Worm (Caenorhabditis elegans): Measurements from ENCODE around the gene ZK899.5.
"Not testable (repeated sequence)": the region's sequence is repeated elsewhere in the genome, so short reads cannot be mapped to it uniquely, and the experiment has no call there.

Gene ZK899.5

DNA sequence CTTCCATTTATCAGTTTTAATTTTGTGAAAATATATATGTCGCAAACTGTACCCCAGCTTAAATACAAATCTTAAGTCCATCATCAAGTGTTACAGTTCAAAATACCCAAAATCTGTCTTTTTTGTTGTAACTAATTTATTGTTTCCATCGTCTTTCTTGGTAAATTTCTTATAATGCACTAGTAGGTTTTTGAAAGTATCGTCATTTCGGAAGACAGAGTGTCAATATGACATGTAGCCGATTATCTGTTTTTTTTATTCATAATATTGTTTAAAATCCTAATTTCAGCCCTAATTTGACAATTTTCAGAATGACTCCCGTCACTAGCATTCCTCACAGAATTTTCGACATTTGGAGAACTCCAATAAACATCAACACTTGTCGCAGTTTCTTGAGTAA lies 2.3 kb upstream of the ZK899.5 start, which contains the start of gene ZK899.6:
Gene ZK899.6 (plus strand): TSS at position 301 of the 400 bp plus-strand sequence.
- TF ChIP-seq scrt-1 (GFP tag; IDR thresholded peaks at IDR 0.05); tbx-11 (GFP tag; IDR thresholded peaks at IDR 0.05); tra-4 (tag; optimal IDR thresholded peaks at IDR 0.05): not testable (repeated sequence)

DNA sequence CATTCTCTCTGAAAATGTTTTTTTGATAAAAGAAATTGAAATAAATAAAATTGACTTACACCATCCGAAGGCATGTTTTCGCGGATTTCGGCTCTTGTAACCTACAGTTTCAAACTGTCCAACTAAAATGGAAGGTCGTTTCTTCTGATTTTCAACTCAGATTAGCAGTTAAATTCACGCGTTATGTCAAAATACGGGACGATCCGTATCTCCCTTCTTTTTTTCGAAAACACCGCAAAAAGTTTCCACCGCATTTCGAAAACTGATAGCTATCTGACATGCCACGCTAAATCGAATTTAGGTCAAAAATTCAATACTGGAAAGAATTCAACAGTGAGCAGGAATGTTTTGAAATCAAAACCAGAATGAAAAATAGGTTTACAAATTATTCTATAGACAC lies 2.6 kb downstream of the ZK899.5 start, which contains the start of gene tba-8:
Gene tba-8 (minus strand): TSS at position 207 of the 400 bp plus-strand sequence.
- TF ChIP-seq tbx-11 (GFP tag; IDR thresholded peaks at IDR 0.05) (no peak), flt-1 (GFP tag; IDR thresholded peaks at IDR 0.05) (no peak), hmbx-1 (tag; optimal IDR thresholded peaks at IDR 0.05) (no peak), sea-1 (GFP tag; conservative IDR thresholded peaks at IDR 0.05) (no peak), hnd-1 (tag; optimal IDR thresholded peaks at IDR 0.05) (no peak), hmg-4 (GFP tag; optimal IDR thresholded peaks at IDR 0.05) (no peak), ceh-13 (GFP tag; optimal IDR thresholded peaks at IDR 0.05) (no peak), pes-1 (GFP tag; IDR thresholded peaks at IDR 0.05) (no peak), F13C5.2 (tag; optimal IDR thresholded peaks at IDR 0.05) (no peak), B0310.2 (tag; optimal IDR thresholded peaks at IDR 0.05) (no peak), ets-7 (tag; optimal IDR thresholded peaks at IDR 0.05) (no peak), tbx-37 (GFP tag; conservative IDR thresholded peaks at IDR 0.05) (no peak), scrt-1 (GFP tag; IDR thresholded peaks at IDR 0.05) (no peak)

DNA sequence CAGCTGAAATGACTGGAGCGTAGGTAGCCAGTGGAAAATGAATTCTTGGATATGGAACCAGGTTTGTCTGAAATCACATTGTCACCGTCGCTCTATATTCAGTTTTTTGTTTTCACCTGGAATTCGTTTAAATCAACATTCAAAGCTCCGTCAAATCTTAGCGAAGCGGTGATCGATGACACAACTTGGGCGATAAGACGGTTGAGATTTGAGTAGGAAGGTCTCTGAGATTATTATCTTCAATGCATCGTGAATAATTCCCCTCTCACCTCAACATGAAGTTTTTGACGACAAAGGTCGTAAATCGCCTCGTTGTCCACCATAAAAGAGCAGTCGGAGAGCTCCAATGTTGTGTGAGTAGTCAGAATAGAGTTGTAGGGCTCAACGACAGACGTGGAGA lies 4.2 kb downstream of the ZK899.5 start:
- TF ChIP-seq sea-1 (GFP tag; conservative IDR thresholded peaks at IDR 0.05) (no peak), B0310.2 (tag; optimal IDR thresholded peaks at IDR 0.05) (no peak), tbx-11 (GFP tag; IDR thresholded peaks at IDR 0.05) (no peak), hmbx-1 (tag; optimal IDR thresholded peaks at IDR 0.05) (no peak), ceh-36 (tag; optimal IDR thresholded peaks at IDR 0.05) (no peak), scrt-1 (GFP tag; IDR thresholded peaks at IDR 0.05) (no peak), F13C5.2 (tag; optimal IDR thresholded peaks at IDR 0.05) (no peak), hmg-4 (GFP tag; optimal IDR thresholded peaks at IDR 0.05) (no peak), ceh-13 (GFP tag; optimal IDR thresholded peaks at IDR 0.05) (no peak), pes-1 (GFP tag; IDR thresholded peaks at IDR 0.05) (no peak), flt-1 (GFP tag; IDR thresholded peaks at IDR 0.05) (no peak), tra-4 (tag; optimal IDR thresholded peaks at IDR 0.05) (no peak), tbx-37 (GFP tag; conservative IDR thresholded peaks at IDR 0.05) (no peak), ets-7 (tag; optimal IDR thresholded peaks at IDR 0.05) (no peak)

DNA sequence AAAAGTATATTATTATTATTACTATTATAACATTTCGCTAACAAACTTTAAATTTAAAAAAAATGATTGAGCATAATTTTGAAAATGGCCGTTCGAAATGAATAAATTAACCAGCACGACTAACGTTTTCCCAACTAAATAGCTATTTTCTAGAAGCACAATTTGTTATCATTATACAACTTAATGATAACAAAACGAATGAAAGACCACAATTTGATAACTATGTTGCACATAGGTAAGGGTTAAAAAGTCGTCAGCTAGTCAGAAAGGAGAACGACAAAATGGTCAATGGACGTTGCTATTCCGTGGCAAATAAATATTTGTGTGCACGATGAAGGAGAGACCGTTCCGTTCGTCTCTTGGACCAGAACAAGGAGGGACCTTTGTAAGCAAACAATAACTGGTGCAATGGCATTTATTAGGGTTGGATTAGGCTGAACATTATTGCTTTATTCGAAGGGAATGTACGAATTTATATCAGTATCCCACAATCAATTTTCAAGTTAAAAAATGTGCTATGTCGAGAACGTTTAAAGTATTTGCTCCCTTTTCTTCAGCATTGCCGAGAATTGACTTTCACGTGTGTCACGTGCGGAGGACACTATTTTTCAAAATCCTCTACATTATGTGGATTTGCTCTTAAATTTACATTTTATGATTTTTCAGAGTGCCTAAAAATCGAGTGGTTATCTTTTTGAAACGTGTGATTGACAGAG lies 8.1 kb downstream of the ZK899.5 start, which contains the start of gene ZK899.3:
Gene ZK899.3 (plus strand): TSS at position 666 of the 716 bp plus-strand sequence.
- no peak for TF ChIP-seq tra-4 (tag; optimal IDR thresholded peaks at IDR 0.05)
- TF ChIP-seq ceh-36 (tag; optimal IDR thresholded peaks at IDR 0.05) = no peak
- TF ChIP-seq pes-1 (GFP tag; IDR thresholded peaks at IDR 0.05) = no peak
- TF ChIP-seq B0310.2 (tag; optimal IDR thresholded peaks at IDR 0.05) = no peak
- no peak for TF ChIP-seq F13C5.2 (tag; optimal IDR thresholded peaks at IDR 0.05)
- no peak for TF ChIP-seq aly-1 (tag; optimal IDR thresholded peaks at IDR 0.05)
- no peak for TF ChIP-seq sea-1 (GFP tag; conservative IDR thresholded peaks at IDR 0.05)
- no peak for TF ChIP-seq hnd-1 (tag; optimal IDR thresholded peaks at IDR 0.05)
- TF ChIP-seq ets-7 (tag; optimal IDR thresholded peaks at IDR 0.05) = no peak
- TF ChIP-seq hmbx-1 (tag; optimal IDR thresholded peaks at IDR 0.05) = no peak
- TF ChIP-seq ama-1 (optimal IDR thresholded peaks at IDR 0.05) = no peak
- no peak for TF ChIP-seq hmg-4 (GFP tag; optimal IDR thresholded peaks at IDR 0.05)
- TF ChIP-seq scrt-1 (GFP tag; IDR thresholded peaks at IDR 0.05) = no peak
- no peak for TF ChIP-seq ceh-13 (GFP tag; optimal IDR thresholded peaks at IDR 0.05)
- TF ChIP-seq tbx-11 (GFP tag; IDR thresholded peaks at IDR 0.05) = no peak

DNA sequence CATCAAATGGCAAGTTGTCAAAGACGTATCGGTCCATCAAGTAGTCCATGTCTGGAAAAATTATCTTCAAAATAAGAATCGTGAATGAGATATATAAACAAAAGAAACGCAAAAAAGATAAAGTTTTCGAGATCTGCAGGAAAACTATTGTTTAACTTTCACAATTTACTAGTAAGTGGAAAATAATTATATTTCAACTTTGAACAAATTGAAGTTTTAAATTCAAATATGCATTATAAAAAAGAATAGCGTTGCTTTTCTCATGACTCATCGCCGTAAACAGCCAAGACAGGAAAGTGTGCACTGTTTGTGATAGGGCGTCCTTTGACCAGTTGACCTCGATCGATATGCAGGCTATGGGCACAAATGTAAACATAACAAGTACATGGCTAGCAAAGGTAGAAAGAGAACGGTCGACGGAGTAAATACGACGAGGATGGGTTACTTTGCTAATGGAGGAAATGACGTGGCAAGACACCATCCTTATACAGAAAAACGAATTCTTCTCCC lies 8.7 kb downstream of the ZK899.5 start, which contains the start of gene ZK899.2:
Gene ZK899.2 (minus strand): TSS at position 51 of the 510 bp plus-strand sequence.
- TF ChIP-seq sea-1 (GFP tag; conservative IDR thresholded peaks at IDR 0.05) (no peak), aly-1 (tag; optimal IDR thresholded peaks at IDR 0.05) (no peak), hnd-1 (tag; optimal IDR thresholded peaks at IDR 0.05) (no peak), tra-4 (tag; optimal IDR thresholded peaks at IDR 0.05) (no peak)

DNA sequence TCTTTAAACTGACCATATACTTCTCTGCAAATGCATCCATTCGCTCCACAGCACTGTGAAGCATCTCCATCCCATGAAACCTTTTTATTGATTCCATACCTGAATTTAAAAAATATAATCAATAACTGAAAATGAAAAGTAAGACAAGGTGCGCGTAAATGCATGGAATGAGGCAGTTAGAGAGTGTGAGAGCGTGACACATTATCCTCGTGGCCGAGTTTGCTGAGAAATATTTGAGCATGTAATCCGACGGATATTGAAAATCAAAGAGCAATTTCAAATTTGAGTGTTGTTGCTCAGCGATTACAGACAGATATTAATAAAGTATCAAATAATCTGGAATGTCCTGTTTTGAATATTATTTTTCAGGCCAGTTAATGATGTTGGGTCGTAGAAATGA lies 11.4 kb downstream of the ZK899.5 start, which contains the start of gene ZK899.7:
Gene ZK899.7 (minus strand): TSS at position 101 of the 400 bp plus-strand sequence.
- TF ChIP-seq ceh-13 (GFP tag; optimal IDR thresholded peaks at IDR 0.05) = no peak
- no peak for TF ChIP-seq ets-7 (tag; optimal IDR thresholded peaks at IDR 0.05)
- no peak for TF ChIP-seq scrt-1 (GFP tag; IDR thresholded peaks at IDR 0.05)
- TF ChIP-seq pes-1 (GFP tag; IDR thresholded peaks at IDR 0.05) = no peak
- TF ChIP-seq aly-1 (tag; optimal IDR thresholded peaks at IDR 0.05) = no peak
- TF ChIP-seq F13C5.2 (tag; optimal IDR thresholded peaks at IDR 0.05) = no peak
- TF ChIP-seq B0310.2 (tag; optimal IDR thresholded peaks at IDR 0.05) = no peak
- TF ChIP-seq sea-1 (GFP tag; conservative IDR thresholded peaks at IDR 0.05) = no peak
- no peak for TF ChIP-seq hmg-4 (GFP tag; optimal IDR thresholded peaks at IDR 0.05)
- no peak for TF ChIP-seq ceh-36 (tag; optimal IDR thresholded peaks at IDR 0.05)
- no peak for TF ChIP-seq tbx-11 (GFP tag; IDR thresholded peaks at IDR 0.05)
- no peak for TF ChIP-seq hnd-1 (tag; optimal IDR thresholded peaks at IDR 0.05)
- TF ChIP-seq tra-4 (tag; optimal IDR thresholded peaks at IDR 0.05) = no peak

DNA sequence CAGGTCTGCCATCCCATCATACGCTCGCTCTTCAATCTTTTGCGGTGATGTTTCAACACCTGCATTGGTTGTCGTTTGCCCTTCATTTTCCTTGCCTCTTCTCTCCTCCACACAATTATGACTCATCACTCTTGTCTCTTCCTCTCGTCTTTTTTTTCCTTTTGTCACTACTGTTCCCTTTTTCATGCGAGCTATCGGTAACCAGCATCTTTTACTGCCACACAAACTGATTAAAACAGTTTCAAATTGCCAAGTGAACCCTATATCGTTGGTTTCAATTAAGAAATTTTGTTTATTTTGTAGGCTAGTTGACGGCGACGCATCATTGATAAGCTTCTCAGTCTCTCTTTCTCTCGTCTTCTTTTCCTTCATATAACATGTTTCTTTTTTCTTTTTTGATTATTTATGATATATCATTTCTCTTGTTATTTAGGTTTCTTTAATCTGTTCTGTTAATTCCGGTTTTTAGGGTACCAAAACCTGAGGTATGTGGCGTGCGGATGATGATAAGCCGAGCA lies 14.5 kb downstream of the ZK899.5 start, which contains the start of gene ZK899.1:
Gene ZK899.1 (plus strand): TSS at position 468 of the 518 bp plus-strand sequence.
- no peak for TF ChIP-seq tbx-37 (GFP tag; conservative IDR thresholded peaks at IDR 0.05)
- TF ChIP-seq hnd-1 (tag; optimal IDR thresholded peaks at IDR 0.05) = no peak
- TF ChIP-seq hmbx-1 (tag; optimal IDR thresholded peaks at IDR 0.05) = no peak
- TF ChIP-seq ama-1 (optimal IDR thresholded peaks at IDR 0.05) = no peak
- no peak for TF ChIP-seq aly-1 (tag; optimal IDR thresholded peaks at IDR 0.05)
- TF ChIP-seq B0310.2 (tag; optimal IDR thresholded peaks at IDR 0.05) = no peak
- TF ChIP-seq ets-7 (tag; optimal IDR thresholded peaks at IDR 0.05) = no peak
- no peak for TF ChIP-seq tra-4 (tag; optimal IDR thresholded peaks at IDR 0.05)
- TF ChIP-seq sea-1 (GFP tag; conservative IDR thresholded peaks at IDR 0.05) = no peak
- TF ChIP-seq ceh-13 (GFP tag; optimal IDR thresholded peaks at IDR 0.05) = no peak
- TF ChIP-seq tbx-11 (GFP tag; IDR thresholded peaks at IDR 0.05) = no peak
- TF ChIP-seq ceh-36 (tag; optimal IDR thresholded peaks at IDR 0.05) = no peak
- no peak for TF ChIP-seq scrt-1 (GFP tag; IDR thresholded peaks at IDR 0.05)
- TF ChIP-seq flt-1 (GFP tag; IDR thresholded peaks at IDR 0.05) = no peak
- TF ChIP-seq pes-1 (GFP tag; IDR thresholded peaks at IDR 0.05) = no peak
- TF ChIP-seq F13C5.2 (tag; optimal IDR thresholded peaks at IDR 0.05) = no peak
- no peak for TF ChIP-seq hmg-4 (GFP tag; optimal IDR thresholded peaks at IDR 0.05)

Measured in whole organism, early embryonic.